Worm (Caenorhabditis elegans): ENCODE measurements around the gene gplb-1.
A peak's percentile ranks its signal among the peaks of the same experiment; 100 is the strongest.

The gplb-1 gene

DNA sequence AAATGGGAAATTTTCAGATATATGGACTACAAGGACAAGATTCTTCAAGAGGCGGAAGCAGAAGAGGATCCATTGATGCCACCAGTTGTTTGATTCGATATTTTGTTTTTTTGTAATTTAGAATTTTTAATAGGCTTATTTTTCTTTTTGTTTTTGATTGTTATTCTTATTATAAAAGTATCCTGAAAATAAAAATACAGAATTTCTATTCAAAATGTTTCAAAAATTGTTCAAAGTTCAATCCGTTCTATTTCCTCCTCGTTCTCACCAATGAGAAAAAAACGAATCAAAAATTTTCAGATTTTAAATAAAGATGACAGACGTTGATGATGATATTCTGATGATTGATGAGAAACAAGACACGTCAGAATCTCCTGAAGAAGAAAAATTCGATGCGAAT lies 2.3 kb downstream of the gplb-1 start, which contains the start of gene phf-30:
phf-30 (plus strand) TSS at position 301 of the 400 bp plus-strand sequence.
- TF ChIP-seq sptf-1 (tag; optimal IDR thresholded peaks at IDR 0.05), result no peak
- TF ChIP-seq tbx-8 (GFP tag; optimal IDR thresholded peaks at IDR 0.05), result no peak
- TF ChIP-seq nhr-76 (tag; optimal IDR thresholded peaks at IDR 0.05), result no peak
- no peak for TF ChIP-seq blmp-1 (tag; optimal IDR thresholded peaks at IDR 0.05)
- no peak for TF ChIP-seq lsy-2 (tag; optimal IDR thresholded peaks at IDR 0.05)
- TF ChIP-seq ces-1 (GFP tag; optimal IDR thresholded peaks at IDR 0.05), result no peak
- no peak for TF ChIP-seq elt-1 (tag; optimal IDR thresholded peaks at IDR 0.05; ENCODE audit: borderline replicate concordance, insufficient read depth)
- no peak for TF ChIP-seq mls-2 (tag; optimal IDR thresholded peaks at IDR 0.05)
- no peak for TF ChIP-seq ham-2 (GFP tag; optimal IDR thresholded peaks at IDR 0.05)
- no peak for TF ChIP-seq elt-3 (tag; optimal IDR thresholded peaks at IDR 0.05)
- no peak for TF ChIP-seq nhr-28 (tag; optimal IDR thresholded peaks at IDR 0.05)
- no peak for TF ChIP-seq lin-32 (GFP tag; optimal IDR thresholded peaks at IDR 0.05)
- TF ChIP-seq mep-1 (tag; optimal IDR thresholded peaks at IDR 0.05), result no peak
- TF ChIP-seq lin-13 (tag; optimal IDR thresholded peaks at IDR 0.05), result no peak
- no peak for TF ChIP-seq unc-39 (tag; optimal IDR thresholded peaks at IDR 0.05)
- TF ChIP-seq unc-120 (tag; optimal IDR thresholded peaks at IDR 0.05; ENCODE audit: poor library complexity, severe bottlenecking), result no peak
- no peak for TF ChIP-seq zip-8 (tag; optimal IDR thresholded peaks at IDR 0.05)
- TF ChIP-seq mab-5 (tag; optimal IDR thresholded peaks at IDR 0.05), result no peak
- TF ChIP-seq ceh-39 (tag; optimal IDR thresholded peaks at IDR 0.05), result no peak

ce11 chrV:8467031-8467430 lies 4.0 kb downstream of the gplb-1 start, which contains the start of gene mrpl-4:
TSS of gene mrpl-4 (plus strand) at chrV:8467265.
- TF ChIP-seq blmp-1 (tag; optimal IDR thresholded peaks at IDR 0.05), result no peak
- TF ChIP-seq lsy-2 (tag; optimal IDR thresholded peaks at IDR 0.05), result no peak
- TF ChIP-seq ceh-39 (tag; optimal IDR thresholded peaks at IDR 0.05), result no peak
- TF ChIP-seq nhr-237 (tag; optimal IDR thresholded peaks at IDR 0.05), result no peak
- TF ChIP-seq cnd-1 (tag; optimal IDR thresholded peaks at IDR 0.05), result no peak
- no peak for TF ChIP-seq M03D4.4 (tag; optimal IDR thresholded peaks at IDR 0.05)
- no peak for TF ChIP-seq nhr-12 (tag; optimal IDR thresholded peaks at IDR 0.05)
- no peak for TF ChIP-seq elt-1 (tag; optimal IDR thresholded peaks at IDR 0.05; ENCODE audit: borderline replicate concordance, insufficient read depth)
- no peak for TF ChIP-seq drap-1 (GFP tag; optimal IDR thresholded peaks at IDR 0.05)
- TF ChIP-seq pha-4 (tag; optimal IDR thresholded peaks at IDR 0.05), result no peak
- no peak for TF ChIP-seq nhr-76 (tag; optimal IDR thresholded peaks at IDR 0.05)
- TF ChIP-seq ces-1 (GFP tag; optimal IDR thresholded peaks at IDR 0.05), result no peak
- no peak for TF ChIP-seq lin-32 (GFP tag; optimal IDR thresholded peaks at IDR 0.05)
- TF ChIP-seq mls-2 (tag; optimal IDR thresholded peaks at IDR 0.05), result no peak
- no peak for TF ChIP-seq tbx-8 (GFP tag; optimal IDR thresholded peaks at IDR 0.05)
- TF ChIP-seq unc-120 (tag; optimal IDR thresholded peaks at IDR 0.05; ENCODE audit: poor library complexity, severe bottlenecking), result no peak
- TF ChIP-seq mep-1 (tag; optimal IDR thresholded peaks at IDR 0.05), result no peak
- TF ChIP-seq ceh-83 (GFP tag; optimal IDR thresholded peaks at IDR 0.05), result no peak
- no peak for TF ChIP-seq flh-1 (GFP tag; optimal IDR thresholded peaks at IDR 0.05)
- no peak for TF ChIP-seq bed-3 (GFP tag; optimal IDR thresholded peaks at IDR 0.05)

DNA sequence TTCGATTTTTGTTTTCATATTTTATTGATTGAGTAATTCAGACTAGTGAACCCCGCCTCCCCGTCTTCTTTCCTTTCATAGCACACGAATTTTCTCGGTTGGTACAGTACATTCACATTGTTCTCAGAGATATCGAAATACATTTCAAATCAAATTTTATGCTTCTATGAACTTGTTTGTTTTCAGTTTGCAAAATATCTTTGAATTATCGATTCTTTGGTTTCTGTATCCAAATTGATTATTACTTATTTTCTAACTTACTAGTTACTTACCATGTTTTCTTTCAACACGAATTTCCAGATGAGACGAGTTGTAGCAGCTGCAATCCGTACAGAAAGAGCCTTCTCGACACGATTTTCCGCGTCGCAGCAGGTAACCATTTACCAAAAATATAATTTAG lies 5.7 kb downstream of the gplb-1 start, which contains the start of gene mrps-2:
mrps-2 (plus strand) TSS at position 301 of the 400 bp plus-strand sequence.
- TF ChIP-seq unc-62 (GFP tag; optimal IDR thresholded peaks at IDR 0.05) (no peak), zip-8 (tag; optimal IDR thresholded peaks at IDR 0.05) (no peak), drap-1 (GFP tag; optimal IDR thresholded peaks at IDR 0.05) (no peak), nhr-237 (tag; optimal IDR thresholded peaks at IDR 0.05) (no peak), nhr-76 (tag; optimal IDR thresholded peaks at IDR 0.05) (no peak), bed-3 (GFP tag; optimal IDR thresholded peaks at IDR 0.05) (no peak), pha-4 (tag; optimal IDR thresholded peaks at IDR 0.05) (no peak), M03D4.4 (tag; optimal IDR thresholded peaks at IDR 0.05) (no peak), tbx-8 (GFP tag; optimal IDR thresholded peaks at IDR 0.05) (no peak), lin-13 (tag; optimal IDR thresholded peaks at IDR 0.05) (no peak), ceh-39 (tag; optimal IDR thresholded peaks at IDR 0.05) (no peak), blmp-1 (tag; optimal IDR thresholded peaks at IDR 0.05) (no peak), unc-39 (tag; optimal IDR thresholded peaks at IDR 0.05) (no peak), ztf-11 (tag; optimal IDR thresholded peaks at IDR 0.05) (no peak), ces-1 (GFP tag; optimal IDR thresholded peaks at IDR 0.05) (no peak), snpc-4 (tag; optimal IDR thresholded peaks at IDR 0.05) (no peak)

DNA sequence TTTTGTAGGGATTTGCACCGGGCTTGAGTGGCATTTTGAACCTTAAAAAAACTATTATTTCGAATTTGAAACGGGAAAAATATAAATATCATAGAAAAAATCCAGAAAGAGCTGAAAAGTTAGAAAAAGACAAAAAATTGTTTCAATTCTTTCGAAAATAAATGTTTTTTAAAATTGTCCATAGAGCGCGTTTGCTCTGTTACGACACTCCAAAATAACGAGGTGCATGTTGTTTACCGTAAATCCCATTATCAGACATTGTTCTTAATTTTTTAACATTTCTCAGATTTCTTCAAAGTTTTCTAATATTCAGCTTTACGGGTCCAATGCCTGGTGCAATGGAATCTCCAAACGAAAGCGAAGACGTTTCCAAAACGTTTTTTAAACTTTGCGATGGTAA lies 9.0 kb downstream of the gplb-1 start, which contains the start of the genes dnj-22 and natc-1:
dnj-22 (minus strand) TSS at position 47 of the 400 bp plus-strand sequence.
natc-1 (plus strand) TSS at position 286 of the 400 bp plus-strand sequence.
- no peak for TF ChIP-seq drap-1 (GFP tag; optimal IDR thresholded peaks at IDR 0.05)
- TF ChIP-seq lin-13 (tag; optimal IDR thresholded peaks at IDR 0.05), result peak; percentile 19
- peak; percentile 24 for TF ChIP-seq mab-5 (tag; optimal IDR thresholded peaks at IDR 0.05)
- TF ChIP-seq pha-4 (tag; optimal IDR thresholded peaks at IDR 0.05), result peak; percentile 91
- TF ChIP-seq ceh-39 (tag; optimal IDR thresholded peaks at IDR 0.05), result peak; percentile 24
- TF ChIP-seq mep-1 (tag; optimal IDR thresholded peaks at IDR 0.05), result no peak
- peak; percentile 56 for TF ChIP-seq lsy-2 (tag; optimal IDR thresholded peaks at IDR 0.05)
- no peak for TF ChIP-seq sptf-1 (tag; optimal IDR thresholded peaks at IDR 0.05)
- peak; percentile 67 for TF ChIP-seq nhr-237 (tag; optimal IDR thresholded peaks at IDR 0.05)
- TF ChIP-seq ces-1 (GFP tag; optimal IDR thresholded peaks at IDR 0.05), result peak; percentile 96

Data from whole organism, mixed stage, embryonic.